Fruit fly (Drosophila melanogaster): Measurements from ENCODE around the gene Mgat4b.
A peak's percentile ranks its signal among the peaks of the same experiment; 100 is the strongest.

The Mgat4b gene

dm6 chr3L:14755951-14756723 is 12.9 kb downstream of the Mgat4b start (continued):
- TF ChIP-seq CG11762 (GFP tag; optimal IDR thresholded peaks at IDR 0.05; ENCODE audit: insufficient read depth) (peak; percentile 76), CG9139 (GFP tag; optimal IDR thresholded peaks at IDR 0.05) (no peak), Sox102F (GFP tag; optimal IDR thresholded peaks at IDR 0.05) (peak; percentile 56), OdsH (GFP tag; optimal IDR thresholded peaks at IDR 0.05) (peak; percentile 93), CG32006 (GFP tag; optimal IDR thresholded peaks at IDR 0.05) (peak; percentile 97), Smox (GFP tag; optimal IDR thresholded peaks at IDR 0.05) (peak; percentile 88), Ets96B (tag; optimal IDR thresholded peaks at IDR 0.05) (peak; percentile 77), Hr39 (GFP tag; optimal IDR thresholded peaks at IDR 0.05) (peak; percentile 89), Hr38 (GFP tag; optimal IDR thresholded peaks at IDR 0.05) (no peak), CG16779 (tag; optimal IDR thresholded peaks at IDR 0.05) (peak; percentile 59), acj6 (GFP tag; optimal IDR thresholded peaks at IDR 0.05) (peak; percentile 91), fkh (GFP tag; optimal IDR thresholded peaks at IDR 0.05) (no peak), Sox14 (GFP tag; optimal IDR thresholded peaks at IDR 0.05) (peak; percentile 86), CG8319 (GFP tag; optimal IDR thresholded peaks at IDR 0.05) (peak; percentile 85), pdm3 (GFP tag; optimal IDR thresholded peaks at IDR 0.05) (peak; percentile 89), dsx (GFP tag; optimal IDR thresholded peaks at IDR 0.05; ENCODE audit: poor library complexity, severe bottlenecking) (peak; percentile 62)

DNA sequence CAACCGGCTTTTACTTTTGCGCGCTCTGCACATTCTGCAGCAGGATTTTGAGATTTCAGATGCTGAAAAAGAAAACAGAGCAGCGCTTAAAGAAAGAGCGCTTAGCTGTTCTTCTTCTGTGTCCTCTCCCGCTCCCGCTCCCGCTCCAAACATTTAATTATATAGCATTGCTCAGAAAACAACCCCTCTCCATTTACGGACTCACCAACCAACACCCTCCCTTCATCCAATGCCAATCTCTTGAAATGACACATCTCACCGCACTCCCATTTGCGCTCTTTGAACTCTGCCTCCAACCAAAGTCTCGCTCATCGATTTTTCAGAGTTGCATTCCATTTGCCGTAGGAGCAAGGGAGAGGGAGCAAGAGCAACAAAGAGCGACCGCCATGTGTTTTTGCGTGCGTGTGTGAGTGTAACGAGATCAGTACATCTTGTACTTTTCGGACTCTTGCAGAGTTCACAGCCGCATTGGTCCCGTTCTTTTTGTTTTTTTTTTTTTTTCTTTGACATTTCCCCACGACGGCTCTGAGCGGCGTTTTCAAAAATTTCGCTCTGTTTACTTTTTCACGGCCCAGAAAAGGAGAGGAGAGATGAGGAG is 13.9 kb downstream of the Mgat4b start:
- TF ChIP-seq CG1621 (tag; optimal IDR thresholded peaks at IDR 0.05) (no peak), CG34406 (GFP tag; optimal IDR thresholded peaks at IDR 0.05) (no peak), CG9139 (GFP tag; optimal IDR thresholded peaks at IDR 0.05) (peak; percentile 69), Ets21C (GFP tag; optimal IDR thresholded peaks at IDR 0.05) (no peak), pdm3 (GFP tag; optimal IDR thresholded peaks at IDR 0.05) (no peak), CG11762 (GFP tag; optimal IDR thresholded peaks at IDR 0.05; ENCODE audit: insufficient read depth) (peak; percentile 5), eg (GFP tag; IDR thresholded peaks at IDR 0.05) (peak; percentile 73; the same call in 2 of the 3 replicates), salr (GFP tag; optimal IDR thresholded peaks at IDR 0.05) (no peak), dsx (GFP tag; optimal IDR thresholded peaks at IDR 0.05; ENCODE audit: poor library complexity, severe bottlenecking) (peak; percentile 54), cyc (GFP tag; optimal IDR thresholded peaks at IDR 0.05) (no peak), fd85E (GFP tag; optimal IDR thresholded peaks at IDR 0.05) (peak; percentile 74), OdsH (GFP tag; optimal IDR thresholded peaks at IDR 0.05) (no peak), lz (GFP tag; optimal IDR thresholded peaks at IDR 0.05) (no peak), Eip93F (GFP tag; optimal IDR thresholded peaks at IDR 0.05) (no peak), Gug (GFP tag; IDR thresholded peaks at IDR 0.05) (no peak), Hr38 (GFP tag; optimal IDR thresholded peaks at IDR 0.05) (no peak), Eip78C (GFP tag) (peak; percentile 80), Eip75B (GFP tag; optimal IDR thresholded peaks at IDR 0.05) (peak; percentile 42), CG15336 (GFP tag; IDR thresholded peaks at IDR 0.05) (0 out of 2 replicates have a peak, but pooled peaks have one; percentile 32), svp (GFP tag) (peak; percentile 99), Blimp-1 (GFP tag; optimal IDR thresholded peaks at IDR 0.05) (no peak), CG8319 (GFP tag; optimal IDR thresholded peaks at IDR 0.05) (no peak), CG31627 (GFP tag; optimal IDR thresholded peaks at IDR 0.05) (no peak), Sox14 (GFP tag; optimal IDR thresholded peaks at IDR 0.05) (peak; percentile 24), spab (GFP tag; optimal IDR thresholded peaks at IDR 0.05) (no peak), CG6163 (GFP tag; IDR thresholded peaks at IDR 0.05) (peak; percentile 71), topi (GFP tag; optimal IDR thresholded peaks at IDR 0.05) (no peak), net (GFP tag; optimal IDR thresholded peaks at IDR 0.05) (peak; percentile 28), Hr4 (GFP tag; optimal IDR thresholded peaks at IDR 0.05) (no peak), esn (GFP tag; optimal IDR thresholded peaks at IDR 0.05) (peak; percentile 21), CG6854 (GFP tag; optimal IDR thresholded peaks at IDR 0.05) (peak; percentile 8), Sox102F (GFP tag; optimal IDR thresholded peaks at IDR 0.05) (no peak), Sox15 (GFP tag; optimal IDR thresholded peaks at IDR 0.05) (no peak), CG3919 (GFP tag; optimal IDR thresholded peaks at IDR 0.05) (peak; percentile 23), Smox (GFP tag; optimal IDR thresholded peaks at IDR 0.05) (no peak), CG10669 (GFP tag; optimal IDR thresholded peaks at IDR 0.05) (no peak), Hr39 (GFP tag; optimal IDR thresholded peaks at IDR 0.05) (no peak), fd59A (GFP tag; optimal IDR thresholded peaks at IDR 0.05) (no peak), Met (GFP tag; optimal IDR thresholded peaks at IDR 0.05) (no peak), CG7368 (GFP tag; optimal IDR thresholded peaks at IDR 0.05) (no peak), CG11294 (GFP tag; IDR thresholded peaks at IDR 0.05) (no peak)
